Fruit fly (Drosophila melanogaster): Measurements from ENCODE around the gene Daao2.

Gene Daao2

dm6 chr2L:6837829-6838228 lies 35.0 kb downstream of the Daao2 start:
- TF ChIP-seq CG4730 (GFP tag; IDR thresholded peaks at IDR 0.05) (0 out of 2 replicates have a peak, but pooled peaks have one; percentile 4), CG2875 (GFP tag; optimal IDR thresholded peaks at IDR 0.05) (no peak), CG7987 (GFP tag; optimal IDR thresholded peaks at IDR 0.05) (no peak), sisA (GFP tag; IDR thresholded peaks at IDR 0.05) (0 out of 2 replicates have a peak, but pooled peaks have one; percentile 30), pfk (GFP tag; optimal IDR thresholded peaks at IDR 0.05) (no peak), CG42726 (GFP tag; IDR thresholded peaks at IDR 0.05; ENCODE audit: partially characterized antibody) (0 out of 2 replicates have a peak, but pooled peaks have one; percentile 23), Ets65A (GFP tag) (peak; percentile 63), sens (GFP tag) (peak; percentile 11), Optix (GFP tag; IDR thresholded peaks at IDR 0.05) (0 out of 3 replicates have a peak, but pooled peaks have one; percentile 21), CG16813 (GFP tag; IDR thresholded peaks at IDR 0.05; ENCODE audit: partially characterized antibody) (0 out of 3 replicates have a peak, but pooled peaks have one; percentile 22), dimm (GFP tag; IDR thresholded peaks at IDR 0.05) (no peak), CG2120 (GFP tag; optimal IDR thresholded peaks at IDR 0.05) (no peak), Hr39 (optimal IDR thresholded peaks at IDR 0.05) (peak; percentile 84), bigmax (GFP tag; optimal IDR thresholded peaks at IDR 0.05) (no peak), amos (GFP tag; IDR thresholded peaks at IDR 0.05; ENCODE audit: partially characterized antibody) (no peak), kay (GFP tag; optimal IDR thresholded peaks at IDR 0.05) (no peak)

- TF ChIP-seq CG2202 (tag; optimal IDR thresholded peaks at IDR 0.05), result peak; percentile 79
- no peak for TF ChIP-seq Drgx (GFP tag; IDR thresholded peaks at IDR 0.05)
- peak; percentile 80 for TF ChIP-seq CG16815 (GFP tag; optimal IDR thresholded peaks at IDR 0.05)
- no peak for TF ChIP-seq CG8478 (optimal IDR thresholded peaks at IDR 0.05)
- peak; percentile 82 for TF ChIP-seq chm (GFP tag; IDR thresholded peaks at IDR 0.05)
- no peak for TF ChIP-seq gfzf (GFP tag; optimal IDR thresholded peaks at IDR 0.05)
- TF ChIP-seq bab2 (GFP tag; optimal IDR thresholded peaks at IDR 0.05), result peak; percentile 75
- 0 out of 2 replicates have a peak, but pooled peaks have one; percentile 12 for TF ChIP-seq Lim3 (GFP tag; IDR thresholded peaks at IDR 0.05)
- peak; percentile 91 for TF ChIP-seq CG10959 (GFP tag; IDR thresholded peaks at IDR 0.05)
- peak; percentile 44 for TF ChIP-seq NC2α (GFP tag; optimal IDR thresholded peaks at IDR 0.05)
- peak; percentile 37 for TF ChIP-seq CG10654 (GFP tag; optimal IDR thresholded peaks at IDR 0.05)
- peak; percentile 11 for TF ChIP-seq CG15011 (GFP tag; optimal IDR thresholded peaks at IDR 0.05)
- no peak for TF ChIP-seq CG7963 (GFP tag; IDR thresholded peaks at IDR 0.05; ENCODE audit: partially characterized antibody)
- TF ChIP-seq pros (GFP tag; optimal IDR thresholded peaks at IDR 0.05), result peak; percentile 87
- peak; percentile 57 for TF ChIP-seq slou (GFP tag; optimal IDR thresholded peaks at IDR 0.05)
- no peak for TF ChIP-seq CG6791 (GFP tag; IDR thresholded peaks at IDR 0.05; ENCODE audit: partially characterized antibody)
- peak; percentile 63 for TF ChIP-seq CG13775 (GFP tag; optimal IDR thresholded peaks at IDR 0.05)
- TF ChIP-seq bowl (GFP tag; IDR thresholded peaks at IDR 0.05), result no peak
- peak; percentile 92 for TF ChIP-seq CG1603 (tag; optimal IDR thresholded peaks at IDR 0.05)
- peak; percentile 78 for TF ChIP-seq CG7839 (tag; optimal IDR thresholded peaks at IDR 0.05)
- no peak for TF ChIP-seq hth (optimal IDR thresholded peaks at IDR 0.05)
- TF ChIP-seq emc (GFP tag; optimal IDR thresholded peaks at IDR 0.05), result no peak
- peak; percentile 76 for TF ChIP-seq CG6689 (GFP tag; IDR thresholded peaks at IDR 0.05)
- peak; percentile 69 for TF ChIP-seq CG12219 (GFP tag; optimal IDR thresholded peaks at IDR 0.05)
- peak; percentile 48 for TF ChIP-seq CG9876 (GFP tag; optimal IDR thresholded peaks at IDR 0.05)
- peak; percentile 59; the same call in 1 of the 2 replicates for TF ChIP-seq ro (GFP tag; IDR thresholded peaks at IDR 0.05)
- peak; percentile 54 for TF ChIP-seq CG8290 (GFP tag; optimal IDR thresholded peaks at IDR 0.05)
- peak in 1 of 2 experiments; percentile 60 for TF ChIP-seq CG8290 (tag; optimal IDR thresholded peaks at IDR 0.05)
- peak; percentile 41 for TF ChIP-seq Elba2 (GFP tag; optimal IDR thresholded peaks at IDR 0.05)
- TF ChIP-seq seq (GFP tag; IDR thresholded peaks at IDR 0.05), result peak; percentile 48; the same call in 1 of the 2 replicates
- TF ChIP-seq CG2199 (GFP tag; IDR thresholded peaks at IDR 0.05), result peak; percentile 30; the same call in 1 of the 3 replicates
- no peak for TF ChIP-seq Dip3 (GFP tag; optimal IDR thresholded peaks at IDR 0.05)
- TF ChIP-seq CHES-1-like (GFP tag; optimal IDR thresholded peaks at IDR 0.05), result peak; percentile 10
- TF ChIP-seq CG15479 (GFP tag; optimal IDR thresholded peaks at IDR 0.05), result peak; percentile 3
- peak; percentile 37; the same call in 1 of the 3 replicates for TF ChIP-seq C15 (GFP tag; IDR thresholded peaks at IDR 0.05)
- peak; percentile 83 for TF ChIP-seq Awh (GFP tag; IDR thresholded peaks at IDR 0.05)
Observed at dm6 chr2L:6841349-6841748, 38.5 kb downstream of the Daao2 start.

All from whole organism, embryonic.